Worm (Caenorhabditis elegans): ENCODE measurements around the gene che-6.

ce11 chrIV:2077159-2077835, 33.9 kb downstream of the che-6 start:
- TF ChIP-seq elt-2 (tag; optimal IDR thresholded peaks at IDR 0.05) (no peak), sox-4 (tag; optimal IDR thresholded peaks at IDR 0.05) (no peak), ceh-22 (tag; optimal IDR thresholded peaks at IDR 0.05) (no peak), sox-2 (GFP tag; IDR thresholded peaks at IDR 0.05) (no peak), lim-6 (tag; optimal IDR thresholded peaks at IDR 0.05) (no peak), pag-3 (tag; optimal IDR thresholded peaks at IDR 0.05; ENCODE audit: borderline replicate concordance) (no peak), ama-1 (optimal IDR thresholded peaks at IDR 0.05) (no peak)
